Fruit fly (Drosophila melanogaster) whole organism, embryonic: ENCODE measurements around the gene CG13021.

Experiments used
- Antp ChIP-seq: fragments of 200-800 bp; sonication (Bioruptor generic); optimal IDR thresholded peaks from 3 replicates; lab custom pipeline; 2016; ENCODE audit warnings: missing biosample characterization, missing genetic modification characterization
- CG10147 ChIP-seq: fragments of 200-800 bp; sonication (Bioruptor generic); optimal IDR thresholded peaks from 2 replicates; lab custom pipeline; 2019; ENCODE audit warnings: missing biosample characterization, mild to moderate bottlenecking, missing genetic modification characterization, moderate library complexity
- CG1024 ChIP-seq: fragments of 200-800 bp; sonication (Bioruptor generic); IDR thresholded peaks from 2 replicates; pipeline ENCODE4 v1.3.6; 2022; ENCODE audit warnings: missing biosample characterization, missing genetic modification characterization
- CG10654 ChIP-seq: fragments of 200-800 bp; sonication (Bioruptor generic); optimal IDR thresholded peaks from 2 replicates; lab custom pipeline; 2016; ENCODE audit warnings: missing biosample characterization, missing genetic modification characterization
- CG14667 ChIP-seq: fragments of 200-800 bp; sonication (Bioruptor generic); IDR thresholded peaks from 2 replicates; pipeline ENCODE4 v1.3.6; 2022; ENCODE audit warnings: missing biosample characterization, missing genetic modification characterization
- CG1603 ChIP-seq: fragments of 200-800 bp; sonication (Bioruptor generic); optimal IDR thresholded peaks from 2 replicates; lab custom pipeline; 2019; ENCODE audit warnings: missing biosample characterization, mild to moderate bottlenecking, missing genetic modification characterization, moderate library complexity
- CG16779 ChIP-seq: fragments of 200-800 bp; sonication (Bioruptor generic); IDR thresholded peaks from 2 replicates; pipeline ENCODE4 v1.3.6; 2022; ENCODE audit warnings: missing biosample characterization, missing genetic modification characterization
- CG30403 ChIP-seq: fragments of 200-800 bp; sonication (Bioruptor generic); optimal IDR thresholded peaks from 3 replicates; lab custom pipeline; 2016; ENCODE audit warnings: missing biosample characterization, missing genetic modification characterization
- CG31388 ChIP-seq: fragments of 200-800 bp; sonication (Bioruptor generic); optimal IDR thresholded peaks from 2 replicates; lab custom pipeline; 2016; ENCODE audit warnings: missing biosample characterization, missing genetic modification characterization
- CG32767 ChIP-seq: fragments of 200-800 bp; sonication (Bioruptor generic); IDR thresholded peaks from 2 replicates; pipeline ENCODE4 v1.3.6; 2022; ENCODE audit warnings: missing biosample characterization, missing genetic modification characterization
- CG32772 ChIP-seq: fragments of 200-800 bp; sonication (Bioruptor generic); IDR thresholded peaks from 2 replicates; pipeline ENCODE4 v1.3.6; 2022; ENCODE audit warnings: missing biosample characterization, missing genetic modification characterization
- CG34422 ChIP-seq: fragments of 200-800 bp; sonication (Bioruptor generic); IDR thresholded peaks from 3 replicates; pipeline ENCODE4 v1.3.6; 2022; ENCODE audit warnings: missing biosample characterization, missing genetic modification characterization
- CG5180 ChIP-seq: fragments of 200-800 bp; sonication (Bioruptor generic); optimal IDR thresholded peaks from 3 replicates; lab custom pipeline; 2017; ENCODE audit warnings: missing biosample characterization, missing genetic modification characterization, mild to moderate bottlenecking, moderate library complexity, missing genetic modification reagents
- CG6791 ChIP-seq: fragments of 200-800 bp; sonication (Bioruptor generic); IDR thresholded peaks from 3 replicates; pipeline ENCODE4 v1.3.6; 2022; ENCODE audit warnings: missing biosample characterization, missing genetic modification characterization; ENCODE audit not compliant: partially characterized antibody
- CG8924 ChIP-seq: fragments of 200-800 bp; optimal IDR thresholded peaks from 3 replicates; lab custom pipeline; 2019; ENCODE audit warnings: missing biosample characterization, mild to moderate bottlenecking, missing genetic modification characterization, moderate library complexity
- CG9727 ChIP-seq: fragments of 200-800 bp; sonication (Bioruptor generic); optimal IDR thresholded peaks from 3 replicates; lab custom pipeline; 2017; ENCODE audit warnings: missing biosample characterization, mild to moderate bottlenecking, missing genetic modification characterization
- D ChIP-seq, 2 experiments: fragments of 200-800 bp in 1 of 2; fragments of >200 bp in 1 of 2; sonication (Bioruptor generic) in 1 of 2; optimal IDR thresholded peaks; 2 replicates in 1 of 2; 3 replicates in 1 of 2; lab custom pipeline; 2017; ENCODE audit warnings: mild to moderate bottlenecking in 1 of 2, missing biosample characterization in 1 of 2, missing genetic modification characterization in 1 of 2, missing genetic modification reagents in 1 of 2
- D19A ChIP-seq: fragments of 200-800 bp; optimal IDR thresholded peaks from 3 replicates; lab custom pipeline; 2019; ENCODE audit warnings: missing biosample characterization, mild to moderate bottlenecking, missing genetic modification characterization, moderate library complexity
- Drgx ChIP-seq: fragments of 200-800 bp; sonication (Bioruptor generic); IDR thresholded peaks from 2 replicates; pipeline ENCODE4 v1.3.6; 2022; ENCODE audit warnings: missing biosample characterization, missing genetic modification characterization
- E2f1 ChIP-seq: fragments of 200-800 bp; sonication (Bioruptor generic); IDR thresholded peaks from 2 replicates; pipeline ENCODE4 v1.3.6; 2022; ENCODE audit warnings: missing biosample characterization, missing genetic modification characterization
- Eip74EF ChIP-seq, 2 experiments: fragments of 200-800 bp in 1 of 2; fragments of >200 bp in 1 of 2; sonication (Bioruptor generic) in 1 of 2; optimal IDR thresholded peaks; 2 replicates each; lab custom pipeline; 2017 to 2019; ENCODE audit warnings: missing biosample characterization in 2 of 2, missing genetic modification characterization in 2 of 2, mild to moderate bottlenecking in 1 of 2, moderate library complexity in 1 of 2
- Kr ChIP-seq: fragments of 200-800 bp; sonication (Bioruptor generic); optimal IDR thresholded peaks from 2 replicates; lab custom pipeline; 2017; ENCODE audit warnings: missing biosample characterization, mild to moderate bottlenecking, missing genetic modification characterization
- MESR4 ChIP-seq: fragments of 200-800 bp; sonication (Bioruptor generic); optimal IDR thresholded peaks from 2 replicates; lab custom pipeline; 2018; ENCODE audit warnings: missing biosample characterization, mild to moderate bottlenecking, missing genetic modification characterization, moderate library complexity
- Mes4 ChIP-seq: fragments of 200-800 bp; sonication (Bioruptor generic); optimal IDR thresholded peaks from 2 replicates; lab custom pipeline; 2016; ENCODE audit warnings: missing biosample characterization, missing genetic modification characterization
- Myb ChIP-seq: fragments of 200-800 bp; sonication (Bioruptor generic); optimal IDR thresholded peaks from 2 replicates; lab custom pipeline; 2016; ENCODE audit warnings: missing biosample characterization, missing genetic modification characterization
- Optix ChIP-seq: fragments of 200-800 bp; sonication (Bioruptor generic); IDR thresholded peaks from 3 replicates; pipeline ENCODE4 v1.3.6; 2022; ENCODE audit warnings: missing biosample characterization, missing genetic modification characterization
- Six4 ChIP-seq: fragments of 200-800 bp; sonication (Bioruptor generic); optimal IDR thresholded peaks from 2 replicates; lab custom pipeline; 2016; ENCODE audit warnings: missing biosample characterization, missing genetic modification characterization
- Sry-β ChIP-seq: fragments of 200-800 bp; sonication (Bioruptor generic); optimal IDR thresholded peaks from 2 replicates; lab custom pipeline; 2018; ENCODE audit warnings: missing biosample characterization, mild to moderate bottlenecking, missing genetic modification characterization, moderate library complexity
- Taf1 ChIP-seq: fragments of 200-800 bp; sonication (Bioruptor generic); IDR thresholded peaks from 2 replicates; pipeline ENCODE4 v1.3.6; 2022; ENCODE audit warnings: missing biosample characterization, missing genetic modification characterization
- Usf ChIP-seq: fragments of 200-800 bp; sonication (Bioruptor generic); optimal IDR thresholded peaks from 2 replicates; lab custom pipeline; 2017; ENCODE audit warnings: missing genotype, missing biosample characterization, missing genetic modification characterization
- Vsx1 ChIP-seq: fragments of 200-800 bp; sonication (Bioruptor generic); optimal IDR thresholded peaks from 2 replicates; lab custom pipeline; 2017; ENCODE audit warnings: missing biosample characterization, mild to moderate bottlenecking, missing genetic modification characterization, missing genetic modification reagents
- chif ChIP-seq, 2 experiments: fragments of 200-800 bp; sonication (Bioruptor generic); optimal IDR thresholded peaks; 3 replicates each; lab custom pipeline; 2016; ENCODE audit warnings: missing biosample characterization in 2 of 2, missing genetic modification characterization in 2 of 2
- danr ChIP-seq: fragments of 200-800 bp; sonication (Bioruptor generic); IDR thresholded peaks from 2 replicates; pipeline ENCODE4 v1.3.6; 2022; ENCODE audit warnings: missing biosample characterization, missing genetic modification characterization
- fd64A ChIP-seq: fragments of 200-800 bp; sonication (Bioruptor generic); optimal IDR thresholded peaks from 3 replicates; lab custom pipeline; 2018; ENCODE audit warnings: missing biosample characterization, mild to moderate bottlenecking, missing genetic modification characterization
- ftz-f1 ChIP-seq: fragments of 200-800 bp; sonication (Bioruptor generic); optimal IDR thresholded peaks from 2 replicates; lab custom pipeline; 2016; ENCODE audit warnings: missing biosample characterization, missing genetic modification characterization
- gt ChIP-seq: fragments of 200-800 bp; sonication (Bioruptor generic); IDR thresholded peaks from 2 replicates; pipeline ENCODE4 v1.3.6; 2022; ENCODE audit warnings: missing biosample characterization, missing genetic modification characterization
- h ChIP-seq: fragments of >200 bp; optimal IDR thresholded peaks from 2 replicates; lab custom pipeline; 2017
- jigr1 ChIP-seq: fragments of 200-800 bp; sonication (Bioruptor generic); IDR thresholded peaks from 3 replicates; pipeline ENCODE4 v1.3.6; 2022; ENCODE audit warnings: missing biosample characterization, missing genetic modification characterization
- lmd ChIP-seq: fragments of 200-800 bp; sonication (Bioruptor generic); IDR thresholded peaks from 2 replicates; pipeline ENCODE4 v1.3.6; 2022; ENCODE audit warnings: missing biosample characterization, missing genetic modification characterization
- oc ChIP-seq: fragments of 200-800 bp; sonication (Bioruptor generic); optimal IDR thresholded peaks from 2 replicates; lab custom pipeline; 2018; ENCODE audit warnings: missing biosample characterization, mild to moderate bottlenecking, missing genetic modification characterization, moderate library complexity
- sc ChIP-seq, 3 experiments: fragments of >200 bp in 2 of 3; fragments of 200-800 bp in 1 of 3; sonication (Bioruptor generic) in 1 of 3; optimal IDR thresholded peaks; 2 replicates in 2 of 3; 3 replicates in 1 of 3; lab custom pipeline; 2017; ENCODE audit warnings: mild to moderate bottlenecking in 1 of 3, missing biosample characterization in 1 of 3, missing genetic modification characterization in 1 of 3, missing genetic modification reagents in 1 of 3
- slp2 ChIP-seq: fragments of 200-800 bp; sonication (Bioruptor generic); optimal IDR thresholded peaks from 2 replicates; lab custom pipeline; 2016; ENCODE audit warnings: missing biosample characterization, missing genetic modification characterization
- sqz ChIP-seq: fragments of 200-800 bp; sonication (Bioruptor generic); optimal IDR thresholded peaks from 3 replicates; lab custom pipeline; 2018; ENCODE audit warnings: missing biosample characterization, mild to moderate bottlenecking, missing genetic modification characterization
- stwl ChIP-seq: fragments of 200-800 bp; sonication (Bioruptor generic); optimal IDR thresholded peaks from 3 replicates; lab custom pipeline; 2018; ENCODE audit warnings: missing biosample characterization, mild to moderate bottlenecking, missing genetic modification characterization, moderate library complexity
- ttk ChIP-seq: fragments of 200-800 bp; sonication (Bioruptor generic); IDR thresholded peaks from 2 replicates; pipeline ENCODE4 v2.1.2; 2022; ENCODE audit warnings: missing biosample characterization, missing genetic modification characterization
- twi ChIP-seq: fragments of 200-800 bp; optimal IDR thresholded peaks from 2 replicates; lab custom pipeline; 2019; ENCODE audit warnings: missing biosample characterization, mild to moderate bottlenecking, missing genetic modification characterization, moderate library complexity
- vvl ChIP-seq: fragments of 200-800 bp; sonication (Bioruptor generic); IDR thresholded peaks from 2 replicates; pipeline ENCODE4 v1.3.6; 2022; ENCODE audit warnings: missing biosample characterization, missing genetic modification characterization
- wor ChIP-seq: fragments of 200-800 bp; sonication (Bioruptor generic); IDR thresholded peaks from 2 replicates; pipeline ENCODE4 v1.3.6; 2022; ENCODE audit warnings: missing biosample characterization, missing genetic modification characterization

The CG13021 gene

DNA sequence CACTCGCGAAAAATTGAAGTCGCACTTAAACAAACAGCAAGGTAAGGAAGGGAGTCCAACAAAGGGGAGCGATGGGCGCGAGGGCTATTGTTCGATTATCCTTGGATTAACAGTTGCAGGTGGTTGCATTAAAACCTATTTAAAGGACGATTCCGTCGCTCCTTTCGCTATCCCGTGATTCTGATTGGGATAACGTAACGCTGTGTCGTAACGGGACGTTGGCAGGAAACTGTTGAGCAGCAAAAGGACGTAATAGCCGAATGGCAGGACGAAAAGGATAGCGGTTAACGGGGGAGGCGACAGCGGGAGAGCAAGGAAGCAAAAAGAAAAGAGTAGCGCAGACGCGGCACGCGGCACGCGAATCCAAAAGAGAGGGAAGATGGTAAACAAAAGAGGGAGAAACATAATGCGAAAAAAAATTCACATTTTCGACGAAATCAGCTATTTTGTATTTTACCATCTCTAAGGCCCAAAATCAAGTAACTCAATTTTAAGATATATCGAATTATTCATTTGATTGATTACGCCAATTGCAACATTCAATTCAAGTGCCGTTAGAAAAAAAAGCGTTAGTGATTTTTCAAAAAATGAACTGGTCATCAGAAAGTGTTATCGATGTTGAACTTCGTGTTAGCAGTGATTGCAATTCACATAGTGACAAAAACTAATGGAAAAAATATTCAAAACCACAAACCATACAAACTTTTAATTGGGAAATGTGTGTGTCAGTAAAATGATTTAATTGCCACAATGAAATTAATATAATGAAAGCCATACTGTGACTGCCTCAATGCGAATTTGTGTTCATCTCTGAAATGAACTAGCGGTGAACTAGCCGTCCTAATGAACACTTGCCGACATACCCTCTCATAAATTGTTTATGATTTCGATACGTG, 31.7 kb upstream of the CG13021 start, which contains the start of the genes CG10804 and CG10802 (continued):
- TF ChIP-seq CG10654 (GFP tag; lab: Kevin White, UChicago), result peak; percentile 65
- TF ChIP-seq D (optimal IDR thresholded peaks at IDR 0.05; lab: Kevin White, UChicago), result peak; percentile 15
- TF ChIP-seq D (GFP tag; optimal IDR thresholded peaks at IDR 0.05; lab: Kevin White, UChicago), result peak; percentile 32
- TF ChIP-seq Six4 (GFP tag; lab: Kevin White, UChicago), result peak; percentile 44
- TF ChIP-seq Drgx (GFP tag; lab: Robert Waterston, UW), result peak; percentile 42
- peak; percentile 80 for TF ChIP-seq slp2 (GFP tag; lab: Kevin White, UChicago)
- TF ChIP-seq CG10147 (GFP tag; lab: Kevin White, UChicago), result peak; percentile 61
- TF ChIP-seq CG32772 (GFP tag; lab: Robert Waterston, UW), result peak; percentile 87
- peak; percentile 86 for TF ChIP-seq E2f1
- peak; percentile 38 for TF ChIP-seq twi (tag; lab: Kevin White, UChicago)
- TF ChIP-seq chif (GFP tag; optimal IDR thresholded peaks at IDR 0.05; lab: Kevin White, UChicago), result peak; percentile 69 to 80
- TF ChIP-seq Kr, result no peak
- TF ChIP-seq Sry-β (GFP tag; lab: Kevin White, UChicago), result peak; percentile 86
- TF ChIP-seq Optix, result peak; percentile 68; the same call in 1 of the 3 replicates
- TF ChIP-seq CG1024 (GFP tag; lab: Robert Waterston, UW), result peak; percentile 64
- peak; percentile 57; the same call in 1 of the 3 replicates for TF ChIP-seq jigr1
- TF ChIP-seq CG8924, result peak; percentile 63
- TF ChIP-seq CG1603 (tag; lab: Kevin White, UChicago), result peak; percentile 77
- TF ChIP-seq Eip74EF (GFP tag; optimal IDR thresholded peaks at IDR 0.05; lab: Kevin White, UChicago), result no peak
- peak; percentile 39 for TF ChIP-seq MESR4 (GFP tag; lab: Kevin White, UChicago)
- TF ChIP-seq CG5180, result no peak
- TF ChIP-seq CG32767 (GFP tag; lab: Robert Waterston, UW), result no peak; the same call in 1 of the 2 replicates
- TF ChIP-seq sc (optimal IDR thresholded peaks at IDR 0.05; lab: Kevin White, UChicago), result no peak
- peak; percentile 16 for TF ChIP-seq sc (GFP tag; optimal IDR thresholded peaks at IDR 0.05; lab: Kevin White, UChicago)
- no peak for TF ChIP-seq CG31388
- TF ChIP-seq oc (tag; lab: Kevin White, UChicago), result no peak
- peak; percentile 57 for TF ChIP-seq wor
- peak; percentile 30 for TF ChIP-seq Usf (GFP tag; lab: Kevin White, UChicago)
- peak; percentile 79 for TF ChIP-seq Taf1 (GFP tag; lab: Robert Waterston, UW)
- TF ChIP-seq D19A (tag; lab: Kevin White, UChicago), result peak; percentile 66
- TF ChIP-seq CG16779, result no peak
- no peak for TF ChIP-seq CG6791
- TF ChIP-seq lmd (GFP tag; lab: Robert Waterston, UW), result peak; percentile 80
- TF ChIP-seq danr (GFP tag; lab: Robert Waterston, UW), result peak; percentile 72
- TF ChIP-seq CG14667 (GFP tag; lab: Robert Waterston, UW), result peak; percentile 82
- TF ChIP-seq gt (GFP tag; lab: Robert Waterston, UW), result peak; percentile 37
- TF ChIP-seq Antp, result peak; percentile 85
- no peak for TF ChIP-seq h (lab: Kevin White, UChicago)
- peak; percentile 72 for TF ChIP-seq CG9727 (GFP tag; lab: Kevin White, UChicago)
- peak; percentile 89 for TF ChIP-seq CG30403 (GFP tag; lab: Kevin White, UChicago)
- TF ChIP-seq Myb (GFP tag; lab: Kevin White, UChicago), result peak; percentile 97
- peak; percentile 32 for TF ChIP-seq Vsx1 (GFP tag; lab: Kevin White, UChicago)
- TF ChIP-seq ttk (GFP tag; lab: Robert Waterston, UW), result peak; percentile 90
- TF ChIP-seq fd64A (GFP tag; lab: Kevin White, UChicago), result no peak
- TF ChIP-seq vvl (GFP tag; lab: Robert Waterston, UW), result peak; percentile 93
- TF ChIP-seq stwl (tag; lab: Kevin White, UChicago), result peak; percentile 77
- no peak for TF ChIP-seq ftz-f1 (GFP tag; lab: Kevin White, UChicago)
- TF ChIP-seq sqz (GFP tag; lab: Kevin White, UChicago), result peak; percentile 22
- peak; percentile 66 for TF ChIP-seq Mes4 (GFP tag; lab: Kevin White, UChicago)
- TF ChIP-seq CG34422 (GFP tag; lab: Robert Waterston, UW), result peak; percentile 86
